Fruit fly (Drosophila melanogaster) S2 (cell line): ENCODE results near the gene alph.

Experiments
- CG8478 ChIP-seq: fragments of >200 bp; optimal IDR thresholded peaks from 2 replicates; lab custom pipeline; 2018
- CTCF ChIP-seq, 2 experiments: fragments of >200 bp; optimal IDR thresholded peaks; 2 replicates each; lab custom pipeline; 2018

DNA sequence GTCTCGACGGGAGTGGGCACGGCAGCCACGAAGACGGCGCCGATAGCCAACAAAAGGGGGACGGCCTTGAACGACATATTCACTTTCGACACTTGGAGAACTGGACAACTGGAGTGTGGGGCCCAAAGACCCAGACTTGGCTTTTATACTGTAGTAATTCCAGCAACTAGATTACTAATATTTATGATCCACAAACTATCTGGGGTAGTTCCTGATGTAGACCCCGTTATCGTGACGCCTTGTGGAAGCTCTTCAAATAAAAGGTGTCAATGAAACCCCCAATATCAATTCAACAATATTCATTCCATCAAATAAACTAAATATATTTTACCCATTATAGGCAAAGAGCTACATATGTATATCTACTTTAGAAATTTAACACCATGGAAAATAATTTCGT, 825 bp upstream of the alph start, which contains the start of gene CG31041:
- TF ChIP-seq CG8478 (lab: Kevin White, UChicago) (no peak), CTCF (optimal IDR thresholded peaks at IDR 0.05; lab: Kevin White, UChicago) (no peak)
